Fruit fly (Drosophila melanogaster): Measurements from ENCODE around the gene Ogdh.

The Ogdh gene

DNA sequence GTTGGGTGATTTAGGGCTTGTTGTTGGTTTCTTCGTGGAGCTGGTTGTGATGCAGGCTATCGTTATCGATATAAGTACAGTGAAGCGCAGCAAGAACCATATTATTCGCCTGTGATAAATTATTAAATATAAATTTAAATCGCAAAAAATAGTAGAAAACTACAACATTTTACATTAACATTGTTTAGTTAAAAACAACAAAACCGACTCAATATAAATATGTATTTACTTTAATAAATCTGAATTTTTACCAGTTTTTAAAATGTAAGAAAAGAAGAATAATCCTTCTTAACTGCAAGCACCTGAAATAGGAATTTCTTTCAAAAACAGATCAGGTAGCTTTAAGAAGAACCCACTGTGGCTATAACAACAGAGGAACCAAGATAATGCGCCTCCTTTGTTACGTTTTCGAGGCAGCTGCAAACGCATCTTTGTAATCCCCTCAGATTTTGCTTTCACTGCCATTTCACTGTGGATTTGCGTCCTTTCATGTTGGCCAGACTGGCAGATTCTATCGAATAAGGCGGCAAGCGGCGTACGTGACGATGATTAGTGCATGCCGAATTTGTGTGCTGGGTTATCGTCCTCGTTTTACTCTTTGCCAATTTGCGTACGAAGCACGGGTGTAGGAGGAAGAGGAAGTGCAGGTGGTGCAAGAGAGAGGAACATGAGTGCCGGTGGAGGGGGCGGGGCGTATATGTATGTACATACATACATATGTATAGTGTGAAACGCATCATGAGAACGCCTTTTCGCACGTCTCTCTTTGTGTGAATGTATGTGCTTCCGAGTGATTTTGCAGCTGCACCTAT is 56.1 kb downstream of the Ogdh start:
- TF ChIP-seq usp (GFP tag; optimal IDR thresholded peaks at IDR 0.05) (no peak), Myc (optimal IDR thresholded peaks at IDR 0.05) (no peak), Hr83 (GFP tag; optimal IDR thresholded peaks at IDR 0.05; ENCODE audit: poor library complexity, severe bottlenecking) (no peak), Vsx2 (GFP tag; optimal IDR thresholded peaks at IDR 0.05; ENCODE audit: partially characterized antibody) (no peak), Hnf4 (GFP tag; optimal IDR thresholded peaks at IDR 0.05) (peak; percentile 4), rgr (GFP tag; optimal IDR thresholded peaks at IDR 0.05) (peak; percentile 32), CG9705 (GFP tag; optimal IDR thresholded peaks at IDR 0.05) (no peak), Mio (GFP tag; optimal IDR thresholded peaks at IDR 0.05) (no peak), HLH106 (tag; optimal IDR thresholded peaks at IDR 0.05) (peak; percentile 20), Dif (GFP tag; optimal IDR thresholded peaks at IDR 0.05; ENCODE audit: partially characterized antibody) (peak; percentile 43), dmrt93B (GFP tag; optimal IDR thresholded peaks at IDR 0.05) (no peak), brk (GFP tag; optimal IDR thresholded peaks at IDR 0.05) (peak; percentile 20), jim (GFP tag; optimal IDR thresholded peaks at IDR 0.05) (no peak), h (GFP tag; optimal IDR thresholded peaks at IDR 0.05) (no peak), woc (GFP tag; optimal IDR thresholded peaks at IDR 0.05) (peak; percentile 57), sage (GFP tag; optimal IDR thresholded peaks at IDR 0.05) (no peak), Abd-B (GFP tag; optimal IDR thresholded peaks at IDR 0.05) (no peak), psq (GFP tag; optimal IDR thresholded peaks at IDR 0.05) (peak; percentile 13), OdsH (GFP tag; optimal IDR thresholded peaks at IDR 0.05) (no peak), GATAd (GFP tag; optimal IDR thresholded peaks at IDR 0.05) (no peak), foxo (GFP tag; optimal IDR thresholded peaks at IDR 0.05) (peak in 1 of 2 experiments; percentile 52), ey (GFP tag; optimal IDR thresholded peaks at IDR 0.05) (peak; percentile 1), dl (GFP tag; optimal IDR thresholded peaks at IDR 0.05; ENCODE audit: insufficient read depth in 1 of 2, partially characterized antibody in 2 of 2) (peak in 1 of 2 experiments; percentile 26), fru (GFP tag; optimal IDR thresholded peaks at IDR 0.05) (no peak), sv (GFP tag; optimal IDR thresholded peaks at IDR 0.05) (no peak), Sp1 (GFP tag; optimal IDR thresholded peaks at IDR 0.05) (peak; percentile 4), Rel (GFP tag; optimal IDR thresholded peaks at IDR 0.05) (no peak), Rel (tag; optimal IDR thresholded peaks at IDR 0.05) (peak; percentile 17)

DNA sequence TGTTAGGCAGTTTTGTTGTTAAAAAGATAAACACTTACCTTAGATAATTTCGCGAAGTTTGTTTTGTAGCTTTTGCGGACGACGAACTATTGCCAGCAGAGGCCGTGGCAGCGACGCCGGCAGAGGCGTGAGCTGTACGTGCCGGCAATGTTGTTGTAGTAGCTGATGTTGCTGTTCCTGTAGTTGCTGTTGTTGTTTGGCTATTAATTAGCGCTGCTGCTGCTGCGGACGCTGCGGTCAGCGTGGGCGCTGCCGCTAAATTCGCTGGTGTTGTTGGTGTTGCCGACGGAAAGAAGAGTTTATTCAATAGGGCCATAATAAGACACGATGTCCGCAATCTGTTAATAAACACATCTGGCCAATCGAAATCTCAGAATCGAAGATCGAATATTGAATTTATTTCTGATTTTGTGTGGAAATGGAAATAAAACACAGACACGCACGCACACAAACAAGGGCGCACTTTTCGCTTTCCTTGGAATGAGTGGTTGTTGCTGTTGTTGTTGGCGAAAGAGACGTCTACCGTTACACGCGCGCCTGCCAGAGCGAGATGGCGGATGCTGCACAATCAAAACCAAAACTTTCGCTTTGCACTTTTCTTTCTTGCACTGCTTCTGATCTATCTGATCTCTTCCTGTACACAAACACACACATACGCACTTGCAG is 56.9 kb downstream of the Ogdh start:
- TF ChIP-seq Dif (GFP tag; optimal IDR thresholded peaks at IDR 0.05; ENCODE audit: partially characterized antibody) (no peak), h (GFP tag; optimal IDR thresholded peaks at IDR 0.05) (peak; percentile 2)

DNA sequence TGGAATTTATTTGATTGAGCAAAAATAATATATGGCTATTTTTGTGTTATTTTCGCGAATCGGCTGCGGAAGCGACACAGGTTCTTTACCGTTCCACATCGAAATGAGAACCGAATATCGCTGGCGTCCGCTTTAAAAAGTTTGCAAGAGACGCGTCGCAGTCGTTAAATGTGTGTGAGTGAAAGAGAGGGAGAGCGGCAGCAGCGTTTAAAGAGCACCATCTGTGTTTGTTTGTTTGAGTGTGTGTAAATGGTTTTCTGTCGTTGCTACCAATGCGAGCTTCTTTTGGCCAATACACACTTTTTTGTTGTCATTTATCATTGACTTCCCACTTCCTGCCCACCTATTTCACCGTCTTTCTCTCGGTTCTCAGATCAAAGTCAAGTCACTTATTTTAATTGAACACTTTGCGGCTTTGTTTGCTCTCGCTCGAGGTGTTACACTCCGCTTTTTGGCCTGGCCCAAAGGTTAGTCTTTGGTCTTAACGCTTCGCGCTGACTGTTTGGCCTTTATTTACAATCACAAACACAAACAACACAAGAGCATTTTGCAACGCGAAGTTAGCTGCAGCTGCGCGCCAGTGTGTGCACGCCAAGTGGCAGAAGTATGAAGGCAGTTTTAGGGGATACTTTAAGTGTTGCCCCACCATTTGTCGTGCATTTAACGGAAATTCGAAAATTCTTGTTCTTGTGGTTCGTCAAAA is 57.5 kb downstream of the Ogdh start, which contains the start of gene CG3764:
CG3764 (minus strand) TSS at position 549 of the 703 bp plus-strand sequence.
- TF ChIP-seq Sp1 (GFP tag; optimal IDR thresholded peaks at IDR 0.05) (peak; percentile 69), Jra (GFP tag; optimal IDR thresholded peaks at IDR 0.05) (no peak), OdsH (GFP tag; optimal IDR thresholded peaks at IDR 0.05) (peak; percentile 58), CG9705 (GFP tag; optimal IDR thresholded peaks at IDR 0.05) (peak; percentile 77), brk (GFP tag; optimal IDR thresholded peaks at IDR 0.05) (no peak), ey (GFP tag; optimal IDR thresholded peaks at IDR 0.05) (peak; percentile 33), Abd-B (GFP tag; optimal IDR thresholded peaks at IDR 0.05) (no peak), sv (GFP tag; optimal IDR thresholded peaks at IDR 0.05) (no peak), dsf (GFP tag; optimal IDR thresholded peaks at IDR 0.05; ENCODE audit: borderline replicate concordance) (peak; percentile 12), Vsx2 (GFP tag; optimal IDR thresholded peaks at IDR 0.05; ENCODE audit: partially characterized antibody) (no peak), Mio (GFP tag; optimal IDR thresholded peaks at IDR 0.05) (no peak), rgr (GFP tag; optimal IDR thresholded peaks at IDR 0.05) (peak; percentile 86), sage (GFP tag; optimal IDR thresholded peaks at IDR 0.05) (no peak), CrebA (GFP tag; optimal IDR thresholded peaks at IDR 0.05; ENCODE audit: borderline replicate concordance) (no peak), Dif (GFP tag; optimal IDR thresholded peaks at IDR 0.05; ENCODE audit: partially characterized antibody) (peak; percentile 88), lola (GFP tag; optimal IDR thresholded peaks at IDR 0.05) (no peak), Rel (GFP tag; optimal IDR thresholded peaks at IDR 0.05) (peak; percentile 60), Rel (tag; optimal IDR thresholded peaks at IDR 0.05) (peak; percentile 80), woc (GFP tag; optimal IDR thresholded peaks at IDR 0.05) (no peak), Myc (optimal IDR thresholded peaks at IDR 0.05) (no peak), tai (GFP tag; optimal IDR thresholded peaks at IDR 0.05) (no peak), Hr83 (GFP tag; optimal IDR thresholded peaks at IDR 0.05; ENCODE audit: poor library complexity, severe bottlenecking) (peak; percentile 83), N (GFP tag; optimal IDR thresholded peaks at IDR 0.05) (no peak), Hr78 (GFP tag; optimal IDR thresholded peaks at IDR 0.05) (no peak), usp (GFP tag; optimal IDR thresholded peaks at IDR 0.05) (no peak), pan (optimal IDR thresholded peaks at IDR 0.05) (no peak), fru (GFP tag; optimal IDR thresholded peaks at IDR 0.05) (peak; percentile 56), dl (GFP tag; optimal IDR thresholded peaks at IDR 0.05; ENCODE audit: insufficient read depth in 1 of 2, partially characterized antibody in 2 of 2) (peak; percentile 71 to 86), Hnf4 (GFP tag; optimal IDR thresholded peaks at IDR 0.05) (no peak), HLH106 (tag; optimal IDR thresholded peaks at IDR 0.05) (peak; percentile 69), foxo (GFP tag; optimal IDR thresholded peaks at IDR 0.05) (peak in 1 of 2 experiments; percentile 60), br (GFP tag; optimal IDR thresholded peaks at IDR 0.05) (peak; percentile 65), Dfd (GFP tag; optimal IDR thresholded peaks at IDR 0.05) (no peak), jim (GFP tag; optimal IDR thresholded peaks at IDR 0.05) (no peak), CG32264 (GFP tag; optimal IDR thresholded peaks at IDR 0.05) (no peak)

Data from whole organism, wandering third instar larva.